Worm (Caenorhabditis elegans) whole organism, L1 larva: Measurements from ENCODE around the gene sre-36.
A peak's percentile ranks its signal among the peaks of the same experiment; 100 is the strongest.

Source experiments
- ama-1 ChIP-seq: fragments of 150-350 bp; optimal IDR thresholded peaks from 2 replicates; lab custom pipeline; 2014
- ces-1 ChIP-seq: fragments of 150-350 bp; optimal IDR thresholded peaks from 2 replicates; lab custom pipeline; 2014; ENCODE audit warnings: missing biosample characterization, missing genetic modification reagents, missing genetic modification characterization
- dpl-1 ChIP-seq, 3 experiments: fragments of 150-350 bp in 2 of 3; sonication (generic microtip) in 1 of 3; optimal IDR thresholded peaks; 2 replicates each; lab custom pipeline; 2014 to 2017; ENCODE audit warnings: missing biosample characterization in 3 of 3, missing genetic modification characterization in 3 of 3, missing genetic modification reagents in 3 of 3
- elt-2 ChIP-seq: sonication (generic microtip); optimal IDR thresholded peaks from 2 replicates; lab custom pipeline; 2016; ENCODE audit warnings: missing genetic modification characterization, mild to moderate bottlenecking, inconsistent platforms, missing compliant biosample characterization, missing genetic modification reagents
- fos-1 ChIP-seq: fragments of 150-350 bp; optimal IDR thresholded peaks from 2 replicates; lab custom pipeline; 2014; ENCODE audit warnings: missing biosample characterization, missing genetic modification characterization
- lin-39 ChIP-seq: fragments of 150-350 bp; optimal IDR thresholded peaks from 2 replicates; lab custom pipeline; 2014; ENCODE audit warnings: missing biosample characterization, missing genetic modification reagents, missing genetic modification characterization
- mep-1 ChIP-seq: fragments of 150-350 bp; optimal IDR thresholded peaks from 2 replicates; lab custom pipeline; 2014; ENCODE audit warnings: missing biosample characterization, missing genetic modification characterization
- nhr-237 ChIP-seq: fragments of 150-350 bp; optimal IDR thresholded peaks from 2 replicates; lab custom pipeline; 2014; ENCODE audit warnings: missing biosample characterization, missing genetic modification characterization
- xbp-1 ChIP-seq: sonication (generic microtip); optimal IDR thresholded peaks from 2 replicates; lab custom pipeline; 2016; ENCODE audit warnings: missing genetic modification characterization, missing compliant biosample characterization

DNA sequence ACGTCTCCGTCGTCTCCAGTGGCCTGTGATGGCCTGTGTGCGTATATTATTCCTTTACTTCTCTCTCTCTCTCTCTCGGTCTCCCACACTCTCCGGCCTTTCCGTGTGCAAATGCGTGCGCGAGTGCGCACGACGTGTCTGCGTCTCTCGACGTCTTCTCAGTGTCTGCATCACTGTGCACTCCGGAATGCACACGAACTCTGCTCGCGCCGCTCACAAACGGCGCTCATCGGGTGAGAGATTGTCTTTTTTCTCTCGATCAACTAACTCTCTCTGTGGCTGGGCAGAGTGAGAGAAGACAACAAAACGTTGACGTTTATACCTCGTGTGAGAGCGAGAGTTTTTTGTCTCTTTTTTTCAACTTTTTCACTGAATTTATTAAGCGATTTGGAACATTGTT, 43.5 kb upstream of the sre-36 start:
- TF ChIP-seq fos-1 (tag; lab: Kevin White, UChicago) (peak; percentile 79), elt-2 (tag; lab: Kevin White, UChicago) (peak; percentile 87), mep-1 (tag; lab: Kevin White, UChicago) (peak; percentile 77), ama-1 (no peak), nhr-237 (tag; lab: Kevin White, UChicago) (peak; percentile 60), xbp-1 (peak; percentile 83), ces-1 (no peak), dpl-1 (GFP tag; optimal IDR thresholded peaks at IDR 0.05; lab: Kevin White, UChicago) (peak; percentile 53 to 62 (median 56)), lin-39 (no peak)
